Fruit fly (Drosophila melanogaster) whole organism, embryonic: ENCODE results near the gene CG1416.

Source experiments
- Abd-B ChIP-seq: fragments of 200-800 bp; sonication (Bioruptor generic); optimal IDR thresholded peaks from 2 replicates; lab custom pipeline; 2018; ENCODE audit warnings: missing biosample characterization, mild to moderate bottlenecking, missing genetic modification characterization, moderate library complexity
- B-H2 ChIP-seq: fragments of 200-800 bp; sonication (Bioruptor generic); optimal IDR thresholded peaks from 2 replicates; lab custom pipeline; 2018; ENCODE audit warnings: missing biosample characterization, mild to moderate bottlenecking, missing genetic modification characterization
- CG10959 ChIP-seq: fragments of 200-800 bp; sonication (Bioruptor generic); IDR thresholded peaks from 2 replicates; pipeline ENCODE4 v1.3.6; 2022; ENCODE audit warnings: missing biosample characterization, missing genetic modification characterization
- CG11504 ChIP-seq: fragments of 200-800 bp; sonication (Bioruptor generic); optimal IDR thresholded peaks from 3 replicates; lab custom pipeline; 2019; ENCODE audit warnings: missing biosample characterization, mild to moderate bottlenecking, missing genetic modification characterization, moderate library complexity
- CG12769 ChIP-seq: fragments of 200-800 bp; sonication (Bioruptor generic); optimal IDR thresholded peaks from 2 replicates; lab custom pipeline; 2019; ENCODE audit warnings: missing biosample characterization, mild to moderate bottlenecking, missing genetic modification characterization, moderate library complexity
- CG13296 ChIP-seq: fragments of 200-800 bp; sonication (Bioruptor generic); optimal IDR thresholded peaks from 3 replicates; lab custom pipeline; 2018; ENCODE audit warnings: missing biosample characterization, mild to moderate bottlenecking, missing genetic modification characterization
- CG13424 ChIP-seq: fragments of 200-800 bp; sonication (Bioruptor generic); optimal IDR thresholded peaks from 2 replicates; lab custom pipeline; 2019; ENCODE audit warnings: missing biosample characterization, mild to moderate bottlenecking, missing genetic modification characterization, moderate library complexity
- CG13894 ChIP-seq: fragments of 200-800 bp; sonication (Bioruptor generic); optimal IDR thresholded peaks from 3 replicates; lab custom pipeline; 2018; ENCODE audit warnings: missing biosample characterization, mild to moderate bottlenecking, missing genetic modification characterization, moderate library complexity
- CG14667 ChIP-seq: fragments of 200-800 bp; sonication (Bioruptor generic); IDR thresholded peaks from 2 replicates; pipeline ENCODE4 v1.3.6; 2022; ENCODE audit warnings: missing biosample characterization, missing genetic modification characterization
- CG15011 ChIP-seq: fragments of 200-800 bp; sonication (Bioruptor generic); optimal IDR thresholded peaks from 3 replicates; lab custom pipeline; 2018; ENCODE audit warnings: missing biosample characterization, mild to moderate bottlenecking, missing genetic modification characterization
- CG15479 ChIP-seq: fragments of 200-800 bp; sonication (Bioruptor generic); optimal IDR thresholded peaks from 3 replicates; lab custom pipeline; 2019; ENCODE audit warnings: missing biosample characterization, mild to moderate bottlenecking, missing genetic modification characterization, moderate library complexity
- CG17568 ChIP-seq: fragments of 200-800 bp; sonication (Bioruptor generic); optimal IDR thresholded peaks from 2 replicates; lab custom pipeline; 2018; ENCODE audit warnings: missing biosample characterization, mild to moderate bottlenecking, missing genetic modification characterization, moderate library complexity
- CG2199 ChIP-seq: fragments of 200-800 bp; sonication (Bioruptor generic); IDR thresholded peaks from 3 replicates; pipeline ENCODE4 v1.3.6; 2022; ENCODE audit warnings: missing biosample characterization, missing genetic modification characterization
- CG2875 ChIP-seq: fragments of 200-800 bp; sonication (Bioruptor generic); optimal IDR thresholded peaks from 2 replicates; lab custom pipeline; 2017; ENCODE audit warnings: missing biosample characterization, mild to moderate bottlenecking, missing genetic modification characterization, missing genetic modification reagents
- CG3163 ChIP-seq: fragments of 200-800 bp; sonication (Bioruptor generic); optimal IDR thresholded peaks from 3 replicates; lab custom pipeline; 2016; ENCODE audit warnings: missing biosample characterization, missing genetic modification characterization
- CG43689 ChIP-seq: fragments of 200-800 bp; sonication (Bioruptor generic); IDR thresholded peaks from 2 replicates; pipeline ENCODE4 v1.3.6; 2022; ENCODE audit warnings: missing biosample characterization, missing genetic modification characterization
- CG5180 ChIP-seq: fragments of 200-800 bp; sonication (Bioruptor generic); optimal IDR thresholded peaks from 3 replicates; lab custom pipeline; 2017; ENCODE audit warnings: missing biosample characterization, missing genetic modification characterization, mild to moderate bottlenecking, moderate library complexity, missing genetic modification reagents
- CG8290 ChIP-seq, 3 experiments: fragments of 200-800 bp; sonication (Bioruptor generic); optimal IDR thresholded peaks; 2 replicates each; lab custom pipeline; 2016 to 2019; ENCODE audit warnings: missing biosample characterization in 3 of 3, missing genetic modification characterization in 3 of 3, mild to moderate bottlenecking in 2 of 3, moderate library complexity in 1 of 3
- CG8765 ChIP-seq: fragments of 200-800 bp; sonication (Bioruptor generic); IDR thresholded peaks from 2 replicates; pipeline ENCODE4 v1.3.6; 2022; ENCODE audit warnings: missing biosample characterization, missing genetic modification characterization
- CG8924 ChIP-seq: fragments of 200-800 bp; optimal IDR thresholded peaks from 3 replicates; lab custom pipeline; 2019; ENCODE audit warnings: missing biosample characterization, mild to moderate bottlenecking, missing genetic modification characterization, moderate library complexity
- CG9797 ChIP-seq: fragments of 200-800 bp; sonication (Bioruptor generic); optimal IDR thresholded peaks from 3 replicates; lab custom pipeline; 2018; ENCODE audit warnings: missing biosample characterization, mild to moderate bottlenecking, missing genetic modification characterization
- Doc3 ChIP-seq: fragments of 200-800 bp; sonication (Bioruptor generic); IDR thresholded peaks from 3 replicates; pipeline ENCODE4 v1.3.6; 2022; ENCODE audit warnings: missing biosample characterization, missing genetic modification characterization; ENCODE audit not compliant: partially characterized antibody
- E2f2 ChIP-seq: fragments of 200-800 bp; sonication (Bioruptor generic); IDR thresholded peaks from 2 replicates; pipeline ENCODE4 v1.3.6; 2022; ENCODE audit warnings: missing biosample characterization, missing genetic modification characterization
- HmgD ChIP-seq: fragments of 200-800 bp; sonication (Bioruptor generic); optimal IDR thresholded peaks from 3 replicates; lab custom pipeline; 2016; ENCODE audit warnings: missing biosample characterization, missing genetic modification characterization
- Hr78 ChIP-seq, 2 experiments: fragments of 200-800 bp in 1 of 2; fragments of >200 bp in 1 of 2; sonication (Bioruptor generic) in 1 of 2; optimal IDR thresholded peaks; 2 replicates each; lab custom pipeline; 2017 to 2019; ENCODE audit warnings: missing biosample characterization in 2 of 2, missing genetic modification characterization in 2 of 2, mild to moderate bottlenecking in 1 of 2, moderate library complexity in 1 of 2
- Jarid2 ChIP-seq: fragments of 200-800 bp; sonication (Bioruptor generic); optimal IDR thresholded peaks from 3 replicates; lab custom pipeline; 2017; ENCODE audit warnings: mild to moderate bottlenecking, missing biosample characterization, missing genetic modification reagents, missing genetic modification characterization
- Med ChIP-seq: fragments of 200-800 bp; sonication (Bioruptor generic); peaks from one replicate; lab custom pipeline; 2016; ENCODE audit warnings: missing biosample characterization, missing genetic modification characterization, mild to moderate bottlenecking, inconsistent platforms, moderate library complexity
- NfI ChIP-seq: fragments of 200-800 bp; sonication (Bioruptor generic); optimal IDR thresholded peaks from 3 replicates; lab custom pipeline; 2018; ENCODE audit warnings: missing biosample characterization, mild to moderate bottlenecking, missing genetic modification characterization, moderate library complexity
- al ChIP-seq: fragments of 200-800 bp; sonication (Bioruptor generic); IDR thresholded peaks from 2 replicates; pipeline ENCODE4 v1.3.6; 2022; ENCODE audit warnings: missing biosample characterization, missing genetic modification characterization
- ash1 ChIP-seq: fragments of 200-800 bp; sonication (Bioruptor generic); optimal IDR thresholded peaks from 2 replicates; lab custom pipeline; 2018; ENCODE audit warnings: missing biosample characterization, mild to moderate bottlenecking, missing genetic modification characterization
- bbx ChIP-seq: fragments of 200-800 bp; sonication (Bioruptor generic); IDR thresholded peaks from 2 replicates; pipeline ENCODE4 v1.3.6; 2022; ENCODE audit warnings: missing biosample characterization, missing genetic modification characterization; ENCODE audit not compliant: partially characterized antibody
- chinmo ChIP-seq: fragments of 200-800 bp; sonication (Bioruptor generic); IDR thresholded peaks from 4 replicates; pipeline ENCODE4 v1.3.6; 2022; ENCODE audit warnings: missing biosample characterization, missing genetic modification characterization; ENCODE audit not compliant: partially characterized antibody
- ci ChIP-seq: fragments of 200-800 bp; sonication (Bioruptor generic); IDR thresholded peaks from 3 replicates; pipeline ENCODE4 v1.3.6; 2022; ENCODE audit warnings: missing biosample characterization, missing genetic modification characterization
- da ChIP-seq: fragments of 200-800 bp; sonication (Bioruptor generic); optimal IDR thresholded peaks from 2 replicates; lab custom pipeline; 2016; ENCODE audit warnings: missing biosample characterization, missing genetic modification characterization
- exex ChIP-seq: fragments of 200-800 bp; sonication (Bioruptor generic); optimal IDR thresholded peaks from 4 replicates; lab custom pipeline; 2018; ENCODE audit warnings: missing biosample characterization, mild to moderate bottlenecking, missing genetic modification characterization, moderate library complexity
- ftz-f1 ChIP-seq: fragments of 200-800 bp; sonication (Bioruptor generic); optimal IDR thresholded peaks from 2 replicates; lab custom pipeline; 2016; ENCODE audit warnings: missing biosample characterization, missing genetic modification characterization
- lab ChIP-seq: fragments of 200-800 bp; sonication (Bioruptor generic); optimal IDR thresholded peaks from 3 replicates; lab custom pipeline; 2017; ENCODE audit warnings: missing biosample characterization, missing genetic modification characterization, mild to moderate bottlenecking, moderate library complexity, missing genetic modification reagents
- lbe ChIP-seq: fragments of 200-800 bp; sonication (Bioruptor generic); optimal IDR thresholded peaks from 2 replicates; lab custom pipeline; 2016; ENCODE audit warnings: missing biosample characterization, mild to moderate bottlenecking, missing genetic modification characterization
- lilli ChIP-seq: fragments of 200-800 bp; sonication (Bioruptor generic); optimal IDR thresholded peaks from 3 replicates; lab custom pipeline; 2016; ENCODE audit warnings: missing biosample characterization, missing genetic modification characterization
- pan ChIP-seq, 4 experiments: fragments of >200 bp in 3 of 4; fragments of 200-800 bp in 1 of 4; sonication (Bioruptor generic) in 1 of 4; optimal IDR thresholded peaks in 3 of 4; IDR thresholded peaks in 1 of 4; 2 replicates each; pipeline versions ENCODE4 v1.3.6 to Lab custom; 2017 to 2022; ENCODE audit warnings: missing biosample characterization in 2 of 4, missing genetic modification characterization in 2 of 4, mixed read lengths in 1 of 4
- rib ChIP-seq: fragments of 200-800 bp; sonication (Bioruptor generic); IDR thresholded peaks from 2 replicates; pipeline ENCODE4 v1.3.6; 2022; ENCODE audit warnings: missing biosample characterization, missing genetic modification characterization
- sd ChIP-seq: fragments of 200-800 bp; sonication (Bioruptor generic); optimal IDR thresholded peaks from 3 replicates; lab custom pipeline; 2018; ENCODE audit warnings: missing biosample characterization, mild to moderate bottlenecking, missing genetic modification characterization, moderate library complexity
- twi ChIP-seq: fragments of 200-800 bp; optimal IDR thresholded peaks from 2 replicates; lab custom pipeline; 2019; ENCODE audit warnings: missing biosample characterization, mild to moderate bottlenecking, missing genetic modification characterization, moderate library complexity
- vvl ChIP-seq: fragments of 200-800 bp; sonication (Bioruptor generic); IDR thresholded peaks from 2 replicates; pipeline ENCODE4 v1.3.6; 2022; ENCODE audit warnings: missing biosample characterization, missing genetic modification characterization

The CG1416 gene

dm6 chr2L:21726097-21726496 is 31.7 kb upstream of the CG1416 start:
- TF ChIP-seq B-H2 (GFP tag; lab: Kevin White, UChicago) (no peak), al (no peak), E2f2 (GFP tag; lab: Robert Waterston, UW) (no peak), NfI (GFP tag; lab: Kevin White, UChicago) (no peak), CG8765 (GFP tag; lab: Robert Waterston, UW) (no peak), CG2875 (GFP tag; lab: Kevin White, UChicago) (no peak), CG10959 (GFP tag; lab: Robert Waterston, UW) (no peak), CG13296 (no peak), CG15011 (GFP tag; lab: Kevin White, UChicago) (no peak), CG14667 (GFP tag; lab: Robert Waterston, UW) (no peak), CG43689 (no peak), lilli (GFP tag; lab: Kevin White, UChicago) (no peak), exex (tag; lab: Kevin White, UChicago) (no peak), CG17568 (no peak), CG9797 (GFP tag; lab: Kevin White, UChicago) (no peak)

- TF ChIP-seq rib (GFP tag; lab: Robert Waterston, UW) (no peak), ci (no peak), bbx (GFP tag; lab: Robert Waterston, UW) (no peak), HmgD (GFP tag; lab: Kevin White, UChicago) (no peak), twi (tag; lab: Kevin White, UChicago) (peak; percentile 93)
Measured at dm6 chr2L:21748949-21749348, 8.9 kb upstream of the CG1416 start.

- no peak for TF ChIP-seq da
- TF ChIP-seq chinmo (GFP tag; lab: Robert Waterston, UW) = 0 out of 4 replicates have a peak, but pooled peaks have one; percentile 63
- peak; percentile 81; the same call in 2 of the 3 replicates for TF ChIP-seq CG2199 (GFP tag; lab: Robert Waterston, UW)
Measured at dm6 chr2L:21752798-21753197, 5.0 kb upstream of the CG1416 start.

dm6 chr2L:21753448-21753908 is 4.3 kb upstream of the CG1416 start:
- TF ChIP-seq vvl (GFP tag; lab: Robert Waterston, UW) (peak; percentile 62; the same call in 1 of the 2 replicates), Abd-B (GFP tag; lab: Kevin White, UChicago) (no peak), CG13894 (tag; lab: Kevin White, UChicago) (peak; percentile 9), CG8924 (tag; lab: Kevin White, UChicago) (peak; percentile 53), ftz-f1 (GFP tag; lab: Kevin White, UChicago) (peak; percentile 26), CG5180 (peak; percentile 99), pan (optimal IDR thresholded peaks at IDR 0.05; lab: Kevin White, UChicago) (no peak), pan (GFP tag; optimal IDR thresholded peaks at IDR 0.05 in 1 of 2, IDR thresholded peaks at IDR 0.05 in 1 of 2) (no peak), lbe (GFP tag; lab: Kevin White, UChicago) (peak; percentile 32), ash1 (GFP tag; lab: Kevin White, UChicago) (no peak), CG3163 (GFP tag; lab: Kevin White, UChicago) (peak; percentile 82), CG8290 (GFP tag; optimal IDR thresholded peaks at IDR 0.05; lab: Kevin White, UChicago) (no peak), CG8290 (tag; optimal IDR thresholded peaks at IDR 0.05; lab: Kevin White, UChicago) (peak in 1 of 2 experiments; percentile 19), CG15479 (GFP tag; lab: Kevin White, UChicago) (peak; percentile 13), E2f2 (GFP tag; lab: Robert Waterston, UW) (peak; percentile 34; the same call in 1 of the 2 replicates), Hr78 (GFP tag; optimal IDR thresholded peaks at IDR 0.05; lab: Kevin White, UChicago) (peak in 1 of 2 experiments; percentile 53), CG12769 (tag; lab: Kevin White, UChicago) (peak; percentile 49), chinmo (GFP tag; lab: Robert Waterston, UW) (0 out of 4 replicates have a peak, but pooled peaks have one; percentile 68), lab (GFP tag; lab: Kevin White, UChicago) (peak; percentile 4), CG11504 (tag; lab: Kevin White, UChicago) (peak; percentile 47), CG13424 (tag; lab: Kevin White, UChicago) (no peak), Jarid2 (peak; percentile 65), sd (peak; percentile 97), Doc3 (GFP tag; lab: Robert Waterston, UW) (no peak), Med (peak; percentile 73)
